Worm (Caenorhabditis elegans) whole organism, L4 larva: ENCODE measurements around the gene F56C3.3.

Source experiments
- F10B5.3 ChIP-seq: sonication (generic microtip); optimal IDR thresholded peaks from 2 replicates; lab custom pipeline; 2016; ENCODE audit warnings: mild to moderate bottlenecking, missing genetic modification characterization, missing compliant biosample characterization
- F26F4.8 ChIP-seq: fragments of 200-800 bp; sonication (Bioruptor generic); conservative IDR thresholded peaks from 2 replicates; pipeline ENCODE4 v1.3.6; 2022; ENCODE audit warnings: missing genetic modification characterization, missing compliant biosample characterization
- T26A8.4 ChIP-seq: fragments of 200-800 bp; sonication (Bioruptor generic); IDR thresholded peaks from 2 replicates; pipeline ENCODE4 v1.3.6; 2022; ENCODE audit warnings: missing genetic modification characterization, missing compliant biosample characterization
- Y5F2A.4 ChIP-seq: fragments of 200-800 bp; sonication (Bioruptor generic); optimal IDR thresholded peaks from 2 replicates; lab custom pipeline; 2018; ENCODE audit warnings: mild to moderate bottlenecking, missing genetic modification characterization, missing compliant biosample characterization
- aha-1 ChIP-seq: fragments of 150-350 bp; peaks from one replicate; lab custom pipeline; 2014; ENCODE audit warnings: missing biosample characterization, missing genetic modification characterization
- ces-1 ChIP-seq: fragments of 150-350 bp; sonication (generic microtip); optimal IDR thresholded peaks from 4 replicates; lab custom pipeline; 2014; ENCODE audit warnings: missing biosample characterization, missing genetic modification reagents, missing genetic modification characterization
- ctbp-1 ChIP-seq: fragments of 200-800 bp; sonication (Bioruptor generic); IDR thresholded peaks from 2 replicates; pipeline ENCODE4 v1.3.6; 2022; ENCODE audit warnings: missing genetic modification reagents, missing genetic modification characterization, missing compliant biosample characterization
- daf-16 ChIP-seq, 3 experiments: sonication (generic microtip); optimal IDR thresholded peaks; 2 replicates each; lab custom pipeline; 2016 to 2017; ENCODE audit warnings: missing genetic modification characterization in 3 of 3, missing genetic modification reagents in 3 of 3, mild to moderate bottlenecking in 2 of 3, missing compliant biosample characterization in 2 of 3, missing biosample characterization in 1 of 3, moderate library complexity in 1 of 3
- daf-19 ChIP-seq: fragments of 200-800 bp; sonication (Bioruptor generic); conservative IDR thresholded peaks from 2 replicates; pipeline ENCODE4 v1.3.6; 2022; ENCODE audit warnings: missing genetic modification characterization, missing compliant biosample characterization
- dmd-6 ChIP-seq: fragments of 200-800 bp; sonication (Bioruptor generic); IDR thresholded peaks from 2 replicates; pipeline ENCODE4 v1.3.6; 2022; ENCODE audit warnings: missing genetic modification reagents, missing genetic modification characterization, missing compliant biosample characterization
- dmd-9 ChIP-seq: fragments of 200-800 bp; sonication (Bioruptor generic); IDR thresholded peaks from 2 replicates; pipeline ENCODE4 v1.3.6; 2022; ENCODE audit warnings: missing genetic modification reagents, missing genetic modification characterization, missing compliant biosample characterization
- duxl-1 ChIP-seq: sonication (generic microtip); optimal IDR thresholded peaks from 2 replicates; lab custom pipeline; 2016; ENCODE audit warnings: mild to moderate bottlenecking, missing genetic modification characterization, moderate library complexity, missing compliant biosample characterization; ENCODE audit not compliant: poor library complexity
- dve-1 ChIP-seq: sonication (generic microtip); optimal IDR thresholded peaks from 2 replicates; lab custom pipeline; 2017; ENCODE audit warnings: antibody characterized with exemption, mild to moderate bottlenecking, missing genetic modification characterization, missing compliant biosample characterization; ENCODE audit not compliant: insufficient read depth
- fkh-10 ChIP-seq: fragments of 150-350 bp; optimal IDR thresholded peaks from 2 replicates; lab custom pipeline; 2014; ENCODE audit warnings: missing biosample characterization, missing genetic modification reagents, missing genetic modification characterization
- fos-1 ChIP-seq: fragments of 150-350 bp; optimal IDR thresholded peaks from 2 replicates; lab custom pipeline; 2014; ENCODE audit warnings: missing biosample characterization, missing genetic modification characterization
- hlh-11 ChIP-seq: fragments of 200-800 bp; sonication (Bioruptor generic); optimal IDR thresholded peaks from 2 replicates; lab custom pipeline; 2018; ENCODE audit warnings: mild to moderate bottlenecking, missing genetic modification characterization, missing compliant biosample characterization
- hlh-30 ChIP-seq: sonication (generic microtip); optimal IDR thresholded peaks from 2 replicates; lab custom pipeline; 2017; ENCODE audit warnings: antibody characterized with exemption, mild to moderate bottlenecking, missing genetic modification characterization, missing compliant biosample characterization; ENCODE audit not compliant: insufficient read depth
- hmg-1.1 ChIP-seq: fragments of 200-800 bp; sonication (Bioruptor generic); IDR thresholded peaks from 2 replicates; pipeline ENCODE4 v1.3.6; 2022; ENCODE audit warnings: missing genetic modification reagents, missing genetic modification characterization, missing compliant biosample characterization
- jun-1 ChIP-seq: fragments of 150-350 bp; optimal IDR thresholded peaks from 2 replicates; lab custom pipeline; 2014; ENCODE audit warnings: missing biosample characterization, missing genetic modification reagents, missing genetic modification characterization
- lim-7 ChIP-seq: fragments of 200-800 bp; sonication (Bioruptor generic); IDR thresholded peaks from 2 replicates; pipeline ENCODE4 v1.3.6; 2022; ENCODE audit warnings: missing genetic modification characterization, missing compliant biosample characterization
- lin-1 ChIP-seq: fragments of 200-800 bp; sonication (Bioruptor generic); IDR thresholded peaks from 2 replicates; pipeline ENCODE4 v1.3.6; 2022; ENCODE audit warnings: missing genetic modification reagents, missing genetic modification characterization, missing compliant biosample characterization
- lin-29 ChIP-seq: fragments of 200-800 bp; sonication (Bioruptor generic); IDR thresholded peaks from 2 replicates; pipeline ENCODE4 v1.3.6; 2022; ENCODE audit warnings: missing genetic modification reagents, missing genetic modification characterization, missing compliant biosample characterization
- lin-38 ChIP-seq: fragments of 200-800 bp; sonication (Bioruptor generic); IDR thresholded peaks from 2 replicates; pipeline ENCODE4 v1.3.6; 2022; ENCODE audit warnings: missing genetic modification reagents, missing genetic modification characterization, missing compliant biosample characterization
- lsy-2 ChIP-seq, 2 experiments: fragments of 150-350 bp in 1 of 2; sonication (generic microtip) in 1 of 2; optimal IDR thresholded peaks; 2 replicates each; lab custom pipeline; 2014 to 2017; ENCODE audit warnings: missing biosample characterization in 2 of 2, missing genetic modification characterization in 2 of 2
- mep-1 ChIP-seq: fragments of 150-350 bp; sonication (generic microtip); optimal IDR thresholded peaks from 3 replicates; lab custom pipeline; 2014; ENCODE audit warnings: missing biosample characterization, missing genetic modification characterization
- mes-2 ChIP-seq: sonication (generic microtip); optimal IDR thresholded peaks from 2 replicates; lab custom pipeline; 2016; ENCODE audit warnings: missing genotype, mild to moderate bottlenecking, missing genetic modification characterization, missing compliant biosample characterization; ENCODE audit not compliant: poor library complexity, severe bottlenecking
- mxl-3 ChIP-seq: fragments of 200-800 bp; sonication (Bioruptor generic); optimal IDR thresholded peaks from 2 replicates; lab custom pipeline; 2018; ENCODE audit warnings: mild to moderate bottlenecking, missing genetic modification characterization, missing compliant biosample characterization
- nhr-102 ChIP-seq: sonication (generic microtip); optimal IDR thresholded peaks from 2 replicates; lab custom pipeline; 2016; ENCODE audit warnings: mild to moderate bottlenecking, missing genetic modification characterization, moderate library complexity, missing compliant biosample characterization
- nhr-237 ChIP-seq: sonication (generic microtip); optimal IDR thresholded peaks from 2 replicates; lab custom pipeline; 2017; ENCODE audit warnings: missing biosample characterization, missing genetic modification characterization
- nhr-28 ChIP-seq: fragments of 150-350 bp; optimal IDR thresholded peaks from 2 replicates; lab custom pipeline; 2014; ENCODE audit warnings: missing biosample characterization, missing genetic modification characterization
- nhr-42 ChIP-seq: fragments of 200-800 bp; sonication (Bioruptor generic); IDR thresholded peaks from 2 replicates; pipeline ENCODE4 v1.3.6; 2022; ENCODE audit warnings: missing genetic modification characterization, missing compliant biosample characterization
- nhr-6 ChIP-seq: fragments of 150-350 bp; optimal IDR thresholded peaks from 2 replicates; lab custom pipeline; 2014; ENCODE audit warnings: missing biosample characterization, missing genetic modification characterization
- nhr-77 ChIP-seq: fragments of 150-350 bp; optimal IDR thresholded peaks from 2 replicates; lab custom pipeline; 2014; ENCODE audit warnings: missing biosample characterization, missing genetic modification characterization
- pha-4 ChIP-seq, 2 experiments: fragments of 150-350 bp in 1 of 2; fragments of 200-800 bp in 1 of 2; sonication (Bioruptor generic) in 1 of 2; IDR thresholded peaks in 1 of 2; optimal IDR thresholded peaks in 1 of 2; 2 replicates each; pipeline versions ENCODE4 v1.3.6 to Lab custom; 2014 to 2022; ENCODE audit warnings: missing genetic modification characterization in 2 of 2, missing genetic modification reagents in 2 of 2, missing biosample characterization in 1 of 2, missing compliant biosample characterization in 1 of 2
- pqm-1 ChIP-seq: sonication (generic microtip); optimal IDR thresholded peaks from 2 replicates; lab custom pipeline; 2017; ENCODE audit warnings: missing biosample characterization, missing genetic modification characterization
- rbr-2 ChIP-seq: sonication (generic microtip); optimal IDR thresholded peaks from 2 replicates; lab custom pipeline; 2016; ENCODE audit warnings: missing genotype, missing genetic modification characterization, missing compliant biosample characterization
- sdz-12 ChIP-seq: fragments of 200-800 bp; sonication (Bioruptor generic); optimal IDR thresholded peaks from 2 replicates; lab custom pipeline; 2018; ENCODE audit warnings: mild to moderate bottlenecking, missing genetic modification characterization, missing compliant biosample characterization
- snpc-1.2 ChIP-seq: fragments of 200-800 bp; sonication (Bioruptor generic); IDR thresholded peaks from 2 replicates; pipeline ENCODE4 v1.3.6; 2022; ENCODE audit warnings: missing genetic modification reagents, missing genetic modification characterization, missing compliant biosample characterization
- spr-1 ChIP-seq: sonication (generic microtip); optimal IDR thresholded peaks from 2 replicates; lab custom pipeline; 2016; ENCODE audit warnings: mild to moderate bottlenecking, missing genetic modification characterization, missing compliant biosample characterization
- tra-1 ChIP-seq: fragments of 200-800 bp; sonication (Bioruptor generic); IDR thresholded peaks from 2 replicates; pipeline ENCODE4 v1.3.6; 2022; ENCODE audit warnings: missing genetic modification reagents, missing genetic modification characterization, missing compliant biosample characterization
- unc-62 ChIP-seq, 3 experiments: fragments of 150-350 bp in 1 of 3; sonication (generic microtip); optimal IDR thresholded peaks in 2 of 3; peaks in 1 of 3; 1 replicate in 1 of 3; 2 replicates in 2 of 3; lab custom pipeline; 2014 to 2017; ENCODE audit warnings: missing biosample characterization in 3 of 3, missing genetic modification characterization in 3 of 3, missing genetic modification reagents in 3 of 3, missing genotype in 1 of 3
- ztf-7 ChIP-seq: fragments of 150-350 bp; optimal IDR thresholded peaks from 2 replicates; lab custom pipeline; 2014; ENCODE audit warnings: missing biosample characterization, missing genetic modification characterization

The F56C3.3 gene

ce11 chrX:1344818-1345217 lies 13.4 kb downstream of the F56C3.3 start (continued):
- TF ChIP-seq lin-29 (GFP tag; lab: Robert Waterston, UW) = peak; percentile 96
- peak; percentile 95 for TF ChIP-seq ces-1 (GFP tag; lab: Kevin White, UChicago)
- TF ChIP-seq mep-1 (tag; lab: Kevin White, UChicago) = peak; percentile 99
- no peak for TF ChIP-seq sdz-12

- no peak for TF ChIP-seq aha-1 (tag; lab: Kevin White, UChicago)
- TF ChIP-seq daf-19 (GFP tag; lab: Robert Waterston, UW) = no peak
- TF ChIP-seq, all 104 proteins: peak for 0
Observed at ce11 chrX:1344321-1344720, 13.9 kb downstream of the F56C3.3 start, which contains the start of gene ins-39. Gene ins-39, minus strand, starts transcription at chrX:1344421.

ce11 chrX:1338906-1339673 lies 19.1 kb downstream of the F56C3.3 start:
- TF ChIP-seq lim-7 = no peak
- 0 out of 2 replicates have a peak, but pooled peaks have one; percentile 26 for TF ChIP-seq T26A8.4
- no peak for TF ChIP-seq fos-1
- TF ChIP-seq pha-4 (GFP tag; IDR thresholded peaks at IDR 0.05; lab: Robert Waterston, UW) = no peak
- no peak for TF ChIP-seq pha-4 (tag; optimal IDR thresholded peaks at IDR 0.05; lab: Kevin White, UChicago)
- 0 out of 2 replicates have a peak, but pooled peaks have one; percentile 21 for TF ChIP-seq hmg-1.1
- TF ChIP-seq mxl-3 (GFP tag; lab: Kevin White, UChicago) = no peak
- no peak for TF ChIP-seq ctbp-1
- TF ChIP-seq nhr-28 (tag; lab: Kevin White, UChicago) = no peak
- peak; percentile 15 for TF ChIP-seq rbr-2 (tag; lab: Kevin White, UChicago)
- TF ChIP-seq pqm-1 (tag; lab: Kevin White, UChicago) = no peak
- TF ChIP-seq dve-1 (tag; lab: Kevin White, UChicago) = peak; percentile 19
- peak; percentile 51 for TF ChIP-seq mes-2 (tag; lab: Kevin White, UChicago)
- TF ChIP-seq dmd-9 (GFP tag; lab: Robert Waterston, UW) = no peak
- TF ChIP-seq snpc-1.2 (GFP tag; lab: Robert Waterston, UW) = no peak
- TF ChIP-seq tra-1 (GFP tag; lab: Robert Waterston, UW) = no peak
- TF ChIP-seq spr-1 = no peak
- TF ChIP-seq mep-1 (tag; lab: Kevin White, UChicago) = peak; percentile 51
- peak; percentile 19 for TF ChIP-seq jun-1 (tag; lab: Kevin White, UChicago)
- peak; percentile 39 for TF ChIP-seq nhr-102 (tag; lab: Kevin White, UChicago)
- peak in 1 of 2 experiments; percentile 35 for TF ChIP-seq lsy-2 (tag; optimal IDR thresholded peaks at IDR 0.05; lab: Kevin White, UChicago)
- TF ChIP-seq F26F4.8 (GFP tag; lab: Robert Waterston, UW) = no peak
- TF ChIP-seq ztf-7 (tag; lab: Kevin White, UChicago) = no peak
- TF ChIP-seq nhr-6 (tag; lab: Kevin White, UChicago) = no peak
- TF ChIP-seq duxl-1 (tag; lab: Kevin White, UChicago) = peak; percentile 72
- peak; percentile 62 for TF ChIP-seq F10B5.3
- TF ChIP-seq lin-38 (GFP tag; lab: Robert Waterston, UW) = 0 out of 2 replicates have a peak, but pooled peaks have one; percentile 11
- TF ChIP-seq unc-62 (GFP tag; optimal IDR thresholded peaks at IDR 0.05 in 1 of 2; lab: Kevin White, UChicago) = no peak
- TF ChIP-seq unc-62 (tag; optimal IDR thresholded peaks at IDR 0.05; lab: Kevin White, UChicago) = no peak
- TF ChIP-seq nhr-42 (GFP tag; lab: Robert Waterston, UW) = 0 out of 2 replicates have a peak, but pooled peaks have one; percentile 28

- TF ChIP-seq nhr-77 (tag; lab: Kevin White, UChicago) (peak; percentile 20), dve-1 (tag; lab: Kevin White, UChicago) (peak; percentile 60), hlh-11 (tag; lab: Kevin White, UChicago) (peak; percentile 42), aha-1 (tag; lab: Kevin White, UChicago) (peak; percentile 15), nhr-237 (tag; lab: Kevin White, UChicago) (no peak), lin-1 (GFP tag; lab: Robert Waterston, UW) (0 out of 2 replicates have a peak, but pooled peaks have one; percentile 20), nhr-28 (tag; lab: Kevin White, UChicago) (peak; percentile 71), jun-1 (tag; lab: Kevin White, UChicago) (no peak), Y5F2A.4 (no peak), fkh-10 (no peak), hlh-30 (tag; lab: Kevin White, UChicago) (peak; percentile 47), pqm-1 (tag; lab: Kevin White, UChicago) (peak; percentile 0), dmd-6 (peak; percentile 56), daf-16 (GFP tag; optimal IDR thresholded peaks at IDR 0.05; lab: Kevin White, UChicago) (no peak), daf-16 (tag; optimal IDR thresholded peaks at IDR 0.05; lab: Kevin White, UChicago) (peak; percentile 79)
Observed at ce11 chrX:1337834-1338233, 20.4 kb downstream of the F56C3.3 start.
